Worm (Caenorhabditis elegans) whole organism, young adult: ENCODE measurements around the gene scl-5.

Experiments used
- B0019.2 ChIP-seq: fragments of 200-800 bp; sonication (Bioruptor generic); conservative IDR thresholded peaks from 2 replicates; pipeline ENCODE4 v1.3.6; 2022; ENCODE audit warnings: missing genetic modification reagents, missing genetic modification characterization, missing compliant biosample characterization
- B0035.1 ChIP-seq: sonication (generic microtip); optimal IDR thresholded peaks from 2 replicates; lab custom pipeline; 2016; ENCODE audit warnings: missing genetic modification characterization, mild to moderate bottlenecking, missing compliant biosample characterization, missing genotype, missing genetic modification reagents
- C06A6.2 ChIP-seq: fragments of 200-800 bp; sonication (Bioruptor generic); conservative IDR thresholded peaks from 2 replicates; pipeline ENCODE4 v1.3.6; 2022; ENCODE audit warnings: missing genetic modification characterization, missing compliant biosample characterization
- D2030.7 ChIP-seq: fragments of 200-800 bp; sonication (Bioruptor generic); IDR thresholded peaks from 2 replicates; pipeline ENCODE4 v1.3.6; 2022; ENCODE audit warnings: missing genetic modification reagents, missing genetic modification characterization, missing compliant biosample characterization
- F10E7.11 ChIP-seq: sonication (generic microtip); optimal IDR thresholded peaks from 2 replicates; lab custom pipeline; 2017; ENCODE audit warnings: mild to moderate bottlenecking, missing genetic modification characterization, moderate library complexity, missing compliant biosample characterization
- F23B12.7 ChIP-seq: sonication (generic microtip); optimal IDR thresholded peaks from 2 replicates; lab custom pipeline; 2017; ENCODE audit warnings: missing genetic modification characterization, mild to moderate bottlenecking, missing compliant biosample characterization, antibody characterized with exemption, moderate library complexity; ENCODE audit not compliant: insufficient read depth
- F49E8.2 ChIP-seq: sonication (generic microtip); optimal IDR thresholded peaks from 3 replicates; lab custom pipeline; 2017; ENCODE audit warnings: missing genetic modification characterization, mild to moderate bottlenecking, missing compliant biosample characterization, antibody characterized with exemption, moderate library complexity; ENCODE audit not compliant: insufficient read depth
- F55B11.4 ChIP-seq: sonication (generic microtip); optimal IDR thresholded peaks from 2 replicates; lab custom pipeline; 2016; ENCODE audit warnings: missing compliant biosample characterization, missing genetic modification characterization, borderline replicate concordance; ENCODE audit not compliant: insufficient read depth
- Y53G8AR.9 ChIP-seq: fragments of 200-800 bp; sonication (Bioruptor generic); conservative IDR thresholded peaks from 2 replicates; pipeline ENCODE4 v1.3.6; 2022; ENCODE audit warnings: missing genetic modification reagents, missing genetic modification characterization, missing compliant biosample characterization
- attf-3 ChIP-seq: fragments of 200-800 bp; sonication (Bioruptor generic); conservative IDR thresholded peaks from 2 replicates; pipeline ENCODE4 v1.3.6; 2022; ENCODE audit warnings: missing genetic modification reagents, missing genetic modification characterization, missing compliant biosample characterization
- cebp-2 ChIP-seq: fragments of 200-800 bp; sonication (Bioruptor generic); IDR thresholded peaks from 2 replicates; pipeline ENCODE4 v1.3.6; 2022; ENCODE audit warnings: missing genetic modification characterization, missing compliant biosample characterization
- ceh-100 ChIP-seq: fragments of 200-800 bp; sonication (Bioruptor generic); IDR thresholded peaks from 2 replicates; pipeline ENCODE4 v1.3.6; 2022; ENCODE audit warnings: missing genetic modification reagents, missing genetic modification characterization, missing compliant biosample characterization
- ceh-58 ChIP-seq: fragments of 200-800 bp; sonication (Bioruptor generic); IDR thresholded peaks from 2 replicates; pipeline ENCODE4 v1.3.6; 2022; ENCODE audit warnings: missing genetic modification characterization, missing compliant biosample characterization
- egrh-3 ChIP-seq: fragments of 200-800 bp; sonication (Bioruptor generic); IDR thresholded peaks from 2 replicates; pipeline ENCODE4 v1.3.6; 2022; ENCODE audit warnings: missing genetic modification reagents, missing genetic modification characterization, missing compliant biosample characterization
- gei-17 ChIP-seq: fragments of 200-800 bp; sonication (Bioruptor generic); optimal IDR thresholded peaks from 2 replicates; lab custom pipeline; 2018; ENCODE audit warnings: mild to moderate bottlenecking, missing genetic modification characterization, missing compliant biosample characterization
- hlh-12 ChIP-seq: sonication (generic microtip); optimal IDR thresholded peaks from 2 replicates; lab custom pipeline; 2016; ENCODE audit warnings: missing genetic modification characterization, missing compliant biosample characterization
- hmg-1.2 ChIP-seq: fragments of 200-800 bp; sonication (Bioruptor generic); IDR thresholded peaks from 2 replicates; pipeline ENCODE4 v1.3.6; 2022; ENCODE audit warnings: missing genetic modification reagents, missing genetic modification characterization, missing compliant biosample characterization
- hrde-1 ChIP-seq: sonication (generic microtip); optimal IDR thresholded peaks from 2 replicates; lab custom pipeline; 2016; ENCODE audit warnings: missing genetic modification characterization, mild to moderate bottlenecking, missing compliant biosample characterization, moderate library complexity, missing genotype, missing genetic modification reagents, borderline replicate concordance
- lag-1 ChIP-seq: fragments of 200-800 bp; sonication (Bioruptor generic); IDR thresholded peaks from 2 replicates; pipeline ENCODE4 v1.3.6; 2022; ENCODE audit warnings: missing genetic modification reagents, missing genetic modification characterization, missing compliant biosample characterization
- let-526 ChIP-seq: fragments of 200-800 bp; sonication (Bioruptor generic); IDR thresholded peaks from 2 replicates; pipeline ENCODE4 v1.3.6; 2022; ENCODE audit warnings: missing genetic modification reagents, missing genetic modification characterization, missing compliant biosample characterization
- lin-40 ChIP-seq: sonication (generic microtip); optimal IDR thresholded peaks from 2 replicates; lab custom pipeline; 2016; ENCODE audit warnings: missing genetic modification characterization, mild to moderate bottlenecking, missing compliant biosample characterization, missing genotype, missing genetic modification reagents
- nfyb-1 ChIP-seq: fragments of 200-800 bp; sonication (Bioruptor generic); IDR thresholded peaks from 2 replicates; pipeline ENCODE4 v1.3.6; 2022; ENCODE audit warnings: missing genetic modification reagents, missing genetic modification characterization, missing compliant biosample characterization
- nhr-120 ChIP-seq: fragments of 200-800 bp; sonication (Bioruptor generic); IDR thresholded peaks from 2 replicates; pipeline ENCODE4 v1.3.6; 2022; ENCODE audit warnings: missing genetic modification characterization, missing compliant biosample characterization
- rec-8 ChIP-seq, 2 experiments: sonication (generic microtip); optimal IDR thresholded peaks; 2 replicates each; lab custom pipeline; 2016; ENCODE audit warnings: mild to moderate bottlenecking in 2 of 2, missing genetic modification characterization in 2 of 2, missing genetic modification reagents in 2 of 2, missing genotype in 2 of 2, missing biosample characterization in 1 of 2, missing compliant biosample characterization in 1 of 2, moderate library complexity in 1 of 2
- repo-1 ChIP-seq: sonication (generic microtip); optimal IDR thresholded peaks from 2 replicates; lab custom pipeline; 2017; ENCODE audit warnings: mild to moderate bottlenecking, missing genetic modification characterization, missing compliant biosample characterization
- snpc-1.3 ChIP-seq: sonication (generic microtip); optimal IDR thresholded peaks from 2 replicates; lab custom pipeline; 2017; ENCODE audit warnings: missing genetic modification characterization, mild to moderate bottlenecking, missing compliant biosample characterization, antibody characterized with exemption, moderate library complexity, missing genotype, missing genetic modification reagents; ENCODE audit not compliant: insufficient read depth
- tbp1 ChIP-seq: fragments of 200-800 bp; sonication (Bioruptor generic); optimal IDR thresholded peaks from 2 replicates; lab custom pipeline; 2018; ENCODE audit warnings: mild to moderate bottlenecking, missing genetic modification characterization, missing compliant biosample characterization
- xnd-1 ChIP-seq: sonication (generic microtip); optimal IDR thresholded peaks from 2 replicates; lab custom pipeline; 2016; ENCODE audit warnings: missing genotype, missing genetic modification reagents, missing genetic modification characterization, missing compliant biosample characterization
- zfh-2 ChIP-seq: fragments of 200-800 bp; sonication (Bioruptor generic); conservative IDR thresholded peaks from 2 replicates; pipeline ENCODE4 v1.3.6; 2022; ENCODE audit warnings: missing genetic modification reagents, missing genetic modification characterization, missing compliant biosample characterization
- ztf-6 ChIP-seq: fragments of 200-800 bp; sonication (Bioruptor generic); IDR thresholded peaks from 2 replicates; pipeline ENCODE4 v1.3.6; 2022; ENCODE audit warnings: missing genetic modification reagents, missing genetic modification characterization, missing compliant biosample characterization

scl-5 gene

ce11 chrIV:13063714-13064113, at the start of gene scl-5:
scl-5 (plus strand) TSS chrIV:13064014.
- TF ChIP-seq lag-1 (GFP tag; lab: Robert Waterston, UW) (no peak), F23B12.7 (tag; lab: Kevin White, UChicago) (no peak), gei-17 (no peak), ceh-58 (GFP tag; lab: Robert Waterston, UW) (no peak), nhr-120 (GFP tag; lab: Robert Waterston, UW) (no peak), xnd-1 (tag; lab: Kevin White, UChicago) (no peak), let-526 (no peak), repo-1 (tag; lab: Kevin White, UChicago) (no peak), B0019.2 (no peak), F10E7.11 (tag; lab: Kevin White, UChicago) (no peak), ztf-6 (no peak), C06A6.2 (GFP tag; lab: Robert Waterston, UW) (no peak), lin-40 (tag; lab: Kevin White, UChicago) (no peak), snpc-1.3 (tag; lab: Kevin White, UChicago) (no peak), hlh-12 (no peak)

ce11 chrIV:13015801-13016404, 47.9 kb upstream of the scl-5 start:
- TF ChIP-seq D2030.7 (GFP tag; lab: Robert Waterston, UW): no peak
- TF ChIP-seq hrde-1: no peak
- TF ChIP-seq hlh-12: no peak
- no peak for TF ChIP-seq ceh-100
- TF ChIP-seq F49E8.2 (tag; lab: Kevin White, UChicago): no peak

- TF ChIP-seq attf-3: no peak
- TF ChIP-seq egrh-3 (GFP tag; lab: Robert Waterston, UW): 0 out of 2 replicates have a peak, but pooled peaks have one; percentile 8
- TF ChIP-seq zfh-2 (GFP tag; lab: Robert Waterston, UW): peak; percentile 73
Observed at ce11 chrIV:13016820-13017219, 47.0 kb upstream of the scl-5 start.

DNA sequence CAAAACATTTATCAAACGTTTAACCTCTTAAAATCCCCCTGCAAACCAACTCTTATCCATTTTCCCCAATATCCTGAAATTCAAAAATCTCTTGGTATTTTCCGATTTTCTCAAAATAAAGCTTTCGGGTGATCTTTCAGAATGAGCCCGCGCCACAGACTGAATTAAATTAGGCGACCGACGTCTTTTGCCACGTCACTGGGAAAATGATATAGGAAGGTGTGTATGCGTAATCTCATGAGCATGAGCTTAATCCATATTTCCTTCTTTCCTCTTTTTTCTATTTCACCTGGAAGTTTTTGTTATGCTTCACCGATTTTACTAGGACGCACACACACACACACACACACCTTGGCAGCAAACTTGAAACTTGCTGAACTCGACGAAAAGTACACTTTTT, 42.8 kb upstream of the scl-5 start:
- TF ChIP-seq F55B11.4 (tag; lab: Kevin White, UChicago) (no peak), rec-8 (tag; optimal IDR thresholded peaks at IDR 0.05; lab: Kevin White, UChicago) (no peak), lin-40 (tag; lab: Kevin White, UChicago) (no peak), tbp1 (GFP tag; lab: Kevin White, UChicago) (no peak), repo-1 (tag; lab: Kevin White, UChicago) (no peak), Y53G8AR.9 (GFP tag; lab: Robert Waterston, UW) (no peak)

- peak; percentile 90 for TF ChIP-seq zfh-2 (GFP tag; lab: Robert Waterston, UW)
- TF ChIP-seq egrh-3 (GFP tag; lab: Robert Waterston, UW): peak; percentile 42; the same call in 1 of the 2 replicates
- TF ChIP-seq hrde-1: no peak
- TF ChIP-seq cebp-2 (GFP tag; lab: Robert Waterston, UW): peak; percentile 90
- 0 out of 2 replicates have a peak, but pooled peaks have one; percentile 17 for TF ChIP-seq nfyb-1
- 0 out of 2 replicates have a peak, but pooled peaks have one; percentile 16 for TF ChIP-seq hmg-1.2 (GFP tag; lab: Robert Waterston, UW)
- TF ChIP-seq B0035.1 (tag; lab: Kevin White, UChicago): no peak
Observed at ce11 chrIV:13022892-13023291, 40.9 kb upstream of the scl-5 start.
